Worm (Caenorhabditis elegans): ENCODE measurements around the gene wdr-37.

The wdr-37 gene

DNA sequence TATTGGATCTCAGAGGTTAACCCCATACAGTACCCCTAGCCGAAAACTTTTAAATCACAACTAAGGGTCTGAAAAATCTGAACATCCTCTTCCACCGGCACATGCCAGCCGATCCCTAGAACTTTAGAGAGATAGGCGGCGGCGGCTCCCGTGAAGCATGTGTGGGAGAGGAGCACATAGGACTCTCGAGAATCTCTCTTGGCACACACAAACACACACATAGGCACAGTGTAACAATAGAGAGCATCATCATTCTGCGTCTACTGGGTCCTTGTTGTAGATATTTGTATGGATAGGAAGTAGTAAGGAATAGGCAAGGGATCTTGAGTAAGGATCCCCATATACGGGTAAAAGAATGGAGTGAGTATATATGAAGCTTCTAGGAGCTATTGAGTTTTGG lies 34.2 kb downstream of the wdr-37 start:
- peak; percentile 47 for TF ChIP-seq unc-120 (tag; optimal IDR thresholded peaks at IDR 0.05; ENCODE audit: poor library complexity, severe bottlenecking)
- TF ChIP-seq elt-1 (tag; optimal IDR thresholded peaks at IDR 0.05; ENCODE audit: borderline replicate concordance, insufficient read depth), result no peak

DNA sequence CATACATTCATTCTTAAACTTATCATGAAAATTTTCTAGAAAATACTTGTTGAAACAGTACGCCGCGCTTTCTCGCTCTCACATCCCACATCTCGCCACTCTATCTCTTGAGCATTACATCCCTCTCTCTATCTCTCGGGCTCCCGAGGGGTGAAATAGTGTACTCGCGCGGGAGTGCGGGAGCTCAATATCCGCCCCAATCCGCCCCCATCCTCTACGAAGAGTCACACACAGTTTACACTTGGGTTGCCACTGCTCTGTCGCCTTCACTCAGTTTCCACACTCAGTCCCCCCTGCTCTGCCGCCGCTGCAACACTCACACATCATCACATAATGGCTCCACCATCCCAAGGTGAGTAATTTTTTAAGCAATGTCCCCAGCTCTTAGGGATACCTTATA lies 35.1 kb downstream of the wdr-37 start, which contains the start of gene mlc-3:
Gene mlc-3 (plus strand): TSS at position 227 of the 400 bp plus-strand sequence.
- TF ChIP-seq nhr-2 (tag; optimal IDR thresholded peaks at IDR 0.05) (no peak), ceh-83 (GFP tag; optimal IDR thresholded peaks at IDR 0.05) (no peak), unc-39 (tag; optimal IDR thresholded peaks at IDR 0.05) (no peak), ceh-39 (tag; optimal IDR thresholded peaks at IDR 0.05) (no peak), ces-1 (GFP tag; optimal IDR thresholded peaks at IDR 0.05) (no peak), zip-8 (tag; optimal IDR thresholded peaks at IDR 0.05) (no peak), unc-62 (GFP tag; optimal IDR thresholded peaks at IDR 0.05) (peak; percentile 21), ztf-11 (tag; optimal IDR thresholded peaks at IDR 0.05) (no peak), cnd-1 (tag; optimal IDR thresholded peaks at IDR 0.05) (no peak), ham-2 (GFP tag; optimal IDR thresholded peaks at IDR 0.05) (no peak), M03D4.4 (tag; optimal IDR thresholded peaks at IDR 0.05) (peak; percentile 42), blmp-1 (tag; optimal IDR thresholded peaks at IDR 0.05) (no peak), sem-2 (GFP tag; optimal IDR thresholded peaks at IDR 0.05) (no peak), flh-1 (GFP tag; optimal IDR thresholded peaks at IDR 0.05) (no peak), bed-3 (GFP tag; optimal IDR thresholded peaks at IDR 0.05) (no peak), lsy-2 (tag; optimal IDR thresholded peaks at IDR 0.05) (no peak), pha-4 (tag; optimal IDR thresholded peaks at IDR 0.05) (no peak), nhr-76 (tag; optimal IDR thresholded peaks at IDR 0.05) (no peak), elt-3 (tag; optimal IDR thresholded peaks at IDR 0.05) (no peak), elt-1 (tag; optimal IDR thresholded peaks at IDR 0.05; ENCODE audit: borderline replicate concordance, insufficient read depth) (no peak), lin-32 (GFP tag; optimal IDR thresholded peaks at IDR 0.05) (no peak), unc-120 (tag; optimal IDR thresholded peaks at IDR 0.05; ENCODE audit: poor library complexity, severe bottlenecking) (peak; percentile 48), tbx-8 (GFP tag; optimal IDR thresholded peaks at IDR 0.05) (no peak), nhr-237 (tag; optimal IDR thresholded peaks at IDR 0.05) (no peak), mab-5 (tag; optimal IDR thresholded peaks at IDR 0.05) (no peak), nhr-28 (tag; optimal IDR thresholded peaks at IDR 0.05) (no peak), snpc-4 (tag; optimal IDR thresholded peaks at IDR 0.05) (no peak), sptf-1 (tag; optimal IDR thresholded peaks at IDR 0.05) (no peak), mep-1 (tag; optimal IDR thresholded peaks at IDR 0.05) (no peak), hlh-1 (tag; optimal IDR thresholded peaks at IDR 0.05) (peak; percentile 51), nhr-12 (tag; optimal IDR thresholded peaks at IDR 0.05) (no peak), ceh-43 (GFP tag; optimal IDR thresholded peaks at IDR 0.05) (no peak), mls-2 (tag; optimal IDR thresholded peaks at IDR 0.05) (no peak), drap-1 (GFP tag; optimal IDR thresholded peaks at IDR 0.05) (no peak)

DNA sequence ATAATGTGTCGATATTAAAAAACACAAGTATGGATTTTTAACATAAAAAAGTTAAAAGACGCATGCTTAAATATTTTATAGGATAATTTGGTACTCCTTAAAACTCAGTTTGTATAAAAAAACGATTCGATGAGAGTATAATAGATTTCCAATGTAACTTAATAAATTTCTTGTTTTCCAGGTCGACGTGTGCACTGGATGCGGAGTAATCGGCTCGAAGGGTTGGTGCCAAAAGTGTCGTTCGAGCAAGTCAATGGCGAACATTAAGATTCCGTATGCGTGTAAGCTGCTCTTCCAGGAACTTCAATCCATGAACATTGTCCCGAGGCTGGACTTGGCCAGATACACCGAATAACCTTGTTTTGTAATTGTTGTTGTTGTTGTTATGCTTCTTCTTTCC lies 35.5 kb downstream of the wdr-37 start:
- TF ChIP-seq M03D4.4 (tag; optimal IDR thresholded peaks at IDR 0.05) (no peak), ceh-43 (GFP tag; optimal IDR thresholded peaks at IDR 0.05) (no peak), ceh-83 (GFP tag; optimal IDR thresholded peaks at IDR 0.05) (no peak), sem-2 (GFP tag; optimal IDR thresholded peaks at IDR 0.05) (no peak), mab-5 (tag; optimal IDR thresholded peaks at IDR 0.05) (no peak), drap-1 (GFP tag; optimal IDR thresholded peaks at IDR 0.05) (no peak), unc-120 (tag; optimal IDR thresholded peaks at IDR 0.05; ENCODE audit: poor library complexity, severe bottlenecking) (no peak), lin-13 (tag; optimal IDR thresholded peaks at IDR 0.05) (no peak), pha-4 (tag; optimal IDR thresholded peaks at IDR 0.05) (no peak), ztf-11 (tag; optimal IDR thresholded peaks at IDR 0.05) (no peak)

DNA sequence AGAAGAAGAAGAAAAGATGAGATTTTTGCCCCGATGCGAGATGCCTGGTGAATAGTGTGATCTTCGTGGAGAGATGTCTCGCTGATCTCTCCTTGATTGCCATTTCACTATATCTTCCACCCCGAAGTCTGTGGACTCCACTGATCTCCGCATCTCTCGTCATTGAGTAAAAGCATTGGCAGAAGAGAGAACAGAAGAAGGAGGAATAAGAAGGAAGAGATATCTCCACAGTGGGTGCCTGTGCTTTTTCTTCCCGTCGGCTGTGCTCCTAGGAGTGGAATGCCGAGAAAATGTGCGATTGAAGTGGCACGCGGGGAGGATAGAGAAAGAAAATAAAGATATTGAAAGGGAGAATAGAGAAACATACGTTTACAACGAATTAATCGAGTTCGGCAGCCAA lies 36.2 kb downstream of the wdr-37 start:
- TF ChIP-seq hlh-1 (tag; optimal IDR thresholded peaks at IDR 0.05) (peak; percentile 78), nhr-237 (tag; optimal IDR thresholded peaks at IDR 0.05) (peak; percentile 37), lin-32 (GFP tag; optimal IDR thresholded peaks at IDR 0.05) (no peak), unc-62 (GFP tag; optimal IDR thresholded peaks at IDR 0.05) (peak; percentile 62), unc-120 (tag; optimal IDR thresholded peaks at IDR 0.05; ENCODE audit: poor library complexity, severe bottlenecking) (peak; percentile 96), ces-1 (GFP tag; optimal IDR thresholded peaks at IDR 0.05) (no peak)

Measured in whole organism, mixed stage, embryonic.